Fruit fly (Drosophila melanogaster): Measurements from ENCODE around the gene Septin2.
A peak's percentile ranks its signal among the peaks of the same experiment; 100 is the strongest.

Septin2 gene

DNA sequence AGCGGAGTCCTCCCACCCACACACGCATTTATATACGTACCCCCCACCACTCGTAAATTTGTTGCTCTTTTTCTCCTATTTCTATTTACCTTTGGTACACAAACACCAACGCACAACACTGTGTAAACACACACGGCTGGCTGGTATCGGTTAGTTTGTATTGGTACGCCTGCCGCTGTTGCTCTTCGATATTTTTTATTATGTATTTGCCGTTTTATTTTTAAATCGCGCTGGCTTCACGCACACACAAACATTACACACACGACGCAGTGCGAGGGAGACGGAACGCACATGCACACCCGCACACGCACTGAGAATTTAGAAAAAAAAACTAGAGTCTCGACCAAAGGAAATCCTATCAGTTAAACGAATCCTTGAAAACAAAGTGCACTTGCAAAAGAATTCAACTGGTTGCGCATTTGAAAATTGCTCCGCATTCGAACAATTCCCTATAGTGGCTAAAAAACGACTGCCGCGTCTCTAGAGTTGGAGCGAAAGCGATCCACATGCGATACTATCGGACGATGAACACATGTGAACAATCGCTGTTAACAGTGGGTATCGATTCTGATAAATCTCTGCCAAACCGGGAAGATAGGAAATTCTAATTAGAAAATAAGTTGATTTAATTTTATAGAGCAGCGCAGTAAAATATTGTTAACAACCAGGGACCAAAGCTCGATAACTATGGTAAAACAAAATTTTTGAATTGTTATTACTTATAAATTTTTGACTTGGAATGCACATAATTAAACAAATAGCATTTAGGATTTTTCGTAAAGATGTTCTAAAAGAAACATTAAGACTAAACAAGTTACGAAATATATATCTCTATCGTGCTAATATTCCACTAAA lies 37.3 kb downstream of the Septin2 start (continued):
- TF ChIP-seq CG7928 (GFP tag; optimal IDR thresholded peaks at IDR 0.05) (peak; percentile 49), h (optimal IDR thresholded peaks at IDR 0.05) (no peak), Kr (GFP tag; optimal IDR thresholded peaks at IDR 0.05) (peak; percentile 96), Fer3 (tag; optimal IDR thresholded peaks at IDR 0.05) (peak; percentile 63), CG31441 (GFP tag; IDR thresholded peaks at IDR 0.05) (no peak; the same call in 1 of the 2 replicates), CG1602 (GFP tag; optimal IDR thresholded peaks at IDR 0.05) (no peak), gro (GFP tag; optimal IDR thresholded peaks at IDR 0.05) (peak; percentile 68), D (optimal IDR thresholded peaks at IDR 0.05) (no peak), D (GFP tag; optimal IDR thresholded peaks at IDR 0.05) (peak; percentile 50), Myb (GFP tag; optimal IDR thresholded peaks at IDR 0.05) (peak; percentile 60), Dp (GFP tag; optimal IDR thresholded peaks at IDR 0.05) (peak; percentile 53), CG6254 (GFP tag; optimal IDR thresholded peaks at IDR 0.05) (peak; percentile 69), CG12219 (GFP tag; optimal IDR thresholded peaks at IDR 0.05) (peak; percentile 83), CG17328 (GFP tag; IDR thresholded peaks at IDR 0.05) (peak; percentile 52; the same call in 1 of the 2 replicates), CG6791 (GFP tag; IDR thresholded peaks at IDR 0.05; ENCODE audit: partially characterized antibody) (peak; percentile 99), CG11695 (GFP tag; IDR thresholded peaks at IDR 0.05) (peak; percentile 71), kay (GFP tag; optimal IDR thresholded peaks at IDR 0.05) (no peak), CG10267 (tag; optimal IDR thresholded peaks at IDR 0.05) (peak; percentile 3), CG3838 (GFP tag; optimal IDR thresholded peaks at IDR 0.05) (no peak), dm (GFP tag; optimal IDR thresholded peaks at IDR 0.05) (peak; percentile 53), Fer1 (GFP tag; optimal IDR thresholded peaks at IDR 0.05) (peak; percentile 91), D19A (tag; optimal IDR thresholded peaks at IDR 0.05) (peak; percentile 16), Dip2 (GFP tag; IDR thresholded peaks at IDR 0.05) (no peak)

DNA sequence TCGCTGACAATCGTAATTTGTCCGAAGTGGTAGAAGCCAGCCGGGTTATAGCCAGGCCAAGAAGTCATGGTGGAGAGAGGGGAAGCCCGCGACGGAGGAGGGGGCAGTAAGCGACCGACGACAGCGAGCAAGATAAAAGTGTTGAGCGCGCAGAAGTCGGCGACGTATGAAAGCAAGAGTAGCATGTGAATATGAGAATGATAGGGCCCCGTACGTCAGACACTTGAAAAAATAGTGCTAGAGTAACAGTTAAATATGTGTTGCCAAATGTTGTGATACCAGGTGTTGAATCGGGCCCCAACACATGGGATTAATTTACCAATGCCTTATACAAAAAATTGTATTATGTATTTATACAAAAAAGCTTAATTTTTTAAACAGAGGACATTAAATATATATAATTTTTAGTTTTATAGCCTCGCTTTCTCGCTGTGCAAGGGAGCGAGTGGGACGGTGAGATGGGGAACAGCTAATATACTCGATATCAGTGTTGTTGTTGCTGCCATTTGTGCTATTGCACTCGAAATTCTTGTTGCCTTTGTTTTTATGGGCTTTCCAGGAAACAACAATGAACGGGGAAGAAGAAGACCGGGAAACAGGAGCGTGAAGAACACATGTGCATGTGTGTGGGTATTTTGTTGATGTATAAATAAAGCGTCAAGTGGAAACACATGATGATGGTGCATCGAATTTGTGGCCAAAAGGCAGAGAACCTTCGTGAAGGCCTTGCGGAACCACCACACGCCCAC lies 38.1 kb downstream of the Septin2 start:
- TF ChIP-seq twi (tag; optimal IDR thresholded peaks at IDR 0.05) (peak; percentile 99), Ssrp (tag; optimal IDR thresholded peaks at IDR 0.05) (peak; percentile 89), CG1529 (GFP tag; optimal IDR thresholded peaks at IDR 0.05) (peak; percentile 77), Trl (optimal IDR thresholded peaks at IDR 0.05) (no peak), Trl (GFP tag; optimal IDR thresholded peaks at IDR 0.05) (no peak), Sry-β (GFP tag; optimal IDR thresholded peaks at IDR 0.05) (no peak), Doc3 (GFP tag; IDR thresholded peaks at IDR 0.05; ENCODE audit: partially characterized antibody) (no peak), CG8765 (GFP tag; IDR thresholded peaks at IDR 0.05) (no peak; the same call in 1 of the 2 replicates), CG11398 (GFP tag; optimal IDR thresholded peaks at IDR 0.05) (no peak), CG6689 (GFP tag; IDR thresholded peaks at IDR 0.05) (peak; percentile 89), CG12071 (GFP tag; optimal IDR thresholded peaks at IDR 0.05) (peak; percentile 66), CG13287 (GFP tag; IDR thresholded peaks at IDR 0.05; ENCODE audit: partially characterized antibody) (no peak; the same call in 1 of the 2 replicates), kay (GFP tag; optimal IDR thresholded peaks at IDR 0.05) (peak; percentile 62), CG7839 (tag; optimal IDR thresholded peaks at IDR 0.05) (peak; percentile 90), CG17385 (GFP tag; optimal IDR thresholded peaks at IDR 0.05) (peak; percentile 69), repo (GFP tag; optimal IDR thresholded peaks at IDR 0.05) (no peak), MESR4 (GFP tag; optimal IDR thresholded peaks at IDR 0.05) (no peak), Usf (GFP tag; optimal IDR thresholded peaks at IDR 0.05) (peak; percentile 76), CG6654 (GFP tag; optimal IDR thresholded peaks at IDR 0.05) (peak; percentile 78), CG9215 (GFP tag; IDR thresholded peaks at IDR 0.05) (peak; percentile 74), lbe (GFP tag; optimal IDR thresholded peaks at IDR 0.05) (peak; percentile 63), CG4404 (GFP tag; IDR thresholded peaks at IDR 0.05) (peak; percentile 85), Mrtf (GFP tag; IDR thresholded peaks at IDR 0.05) (peak; percentile 78), CG10543 (GFP tag; optimal IDR thresholded peaks at IDR 0.05) (peak; percentile 90), CG15073 (GFP tag; optimal IDR thresholded peaks at IDR 0.05) (no peak), CG2120 (GFP tag; optimal IDR thresholded peaks at IDR 0.05) (peak; percentile 83), Hmr (GFP tag; optimal IDR thresholded peaks at IDR 0.05) (peak; percentile 81)
